Fruit fly (Drosophila melanogaster) whole organism, embryonic: ENCODE measurements around the gene zye.
A peak's percentile ranks its signal among the peaks of the same experiment; 100 is the strongest.

ENCODE experiments used
- Antp ChIP-seq: fragments of 200-800 bp; sonication (Bioruptor generic); optimal IDR thresholded peaks from 3 replicates; lab custom pipeline; 2016; ENCODE audit warnings: missing biosample characterization, missing genetic modification characterization
- Atf-2 ChIP-seq: fragments of 200-800 bp; sonication (Bioruptor generic); optimal IDR thresholded peaks from 2 replicates; lab custom pipeline; 2016; ENCODE audit warnings: missing biosample characterization, missing genetic modification characterization
- Atf6 ChIP-seq: fragments of 200-800 bp; sonication (Bioruptor generic); IDR thresholded peaks from 2 replicates; pipeline ENCODE4 v1.3.6; 2022; ENCODE audit warnings: missing biosample characterization, missing genetic modification characterization
- CG12744 ChIP-seq: fragments of 200-800 bp; sonication (Bioruptor generic); optimal IDR thresholded peaks from 2 replicates; lab custom pipeline; 2016; ENCODE audit warnings: missing biosample characterization, missing genetic modification characterization
- CG13123 ChIP-seq: fragments of 200-800 bp; sonication (Bioruptor generic); optimal IDR thresholded peaks from 2 replicates; lab custom pipeline; 2016; ENCODE audit warnings: missing biosample characterization, missing genetic modification characterization
- CG13296 ChIP-seq: fragments of 200-800 bp; sonication (Bioruptor generic); optimal IDR thresholded peaks from 3 replicates; lab custom pipeline; 2018; ENCODE audit warnings: missing biosample characterization, mild to moderate bottlenecking, missing genetic modification characterization
- CG15011 ChIP-seq: fragments of 200-800 bp; sonication (Bioruptor generic); optimal IDR thresholded peaks from 3 replicates; lab custom pipeline; 2018; ENCODE audit warnings: missing biosample characterization, mild to moderate bottlenecking, missing genetic modification characterization
- CG18011 ChIP-seq: fragments of 200-800 bp; sonication (Bioruptor generic); optimal IDR thresholded peaks from 2 replicates; lab custom pipeline; 2017; ENCODE audit warnings: missing biosample characterization, missing genetic modification characterization, mild to moderate bottlenecking, moderate library complexity, missing genotype
- CG18262 ChIP-seq: fragments of 200-800 bp; optimal IDR thresholded peaks from 3 replicates; lab custom pipeline; 2019; ENCODE audit warnings: missing biosample characterization, mild to moderate bottlenecking, missing genetic modification characterization, moderate library complexity
- CG18599 ChIP-seq: fragments of 200-800 bp; sonication (Bioruptor generic); optimal IDR thresholded peaks from 3 replicates; lab custom pipeline; 2017; ENCODE audit warnings: missing biosample characterization, missing genetic modification characterization, mild to moderate bottlenecking, moderate library complexity, missing genetic modification reagents
- CG2678 ChIP-seq: fragments of 200-800 bp; sonication (Bioruptor generic); optimal IDR thresholded peaks from 3 replicates; lab custom pipeline; 2019; ENCODE audit warnings: missing biosample characterization, mild to moderate bottlenecking, missing genetic modification characterization, moderate library complexity
- CG2712 ChIP-seq: fragments of 200-800 bp; optimal IDR thresholded peaks from 3 replicates; lab custom pipeline; 2019; ENCODE audit warnings: missing biosample characterization, mild to moderate bottlenecking, missing genetic modification characterization, moderate library complexity
- CG31224 ChIP-seq: fragments of 200-800 bp; sonication (Bioruptor generic); IDR thresholded peaks from 2 replicates; pipeline ENCODE4 v1.3.6; 2022; ENCODE audit warnings: missing biosample characterization, missing genetic modification characterization
- CG31365 ChIP-seq: fragments of 200-800 bp; sonication (Bioruptor generic); optimal IDR thresholded peaks from 2 replicates; lab custom pipeline; 2018; ENCODE audit warnings: missing biosample characterization, mild to moderate bottlenecking, missing genetic modification characterization
- CG3995 ChIP-seq: fragments of 200-800 bp; sonication (Bioruptor generic); optimal IDR thresholded peaks from 3 replicates; lab custom pipeline; 2016; ENCODE audit warnings: missing biosample characterization, missing genetic modification characterization
- CG4360 ChIP-seq: fragments of 200-800 bp; sonication (Bioruptor generic); IDR thresholded peaks from 2 replicates; pipeline ENCODE4 v1.3.6; 2022; ENCODE audit warnings: missing biosample characterization, missing genetic modification characterization
- CG4730 ChIP-seq: fragments of 200-800 bp; sonication (Bioruptor generic); IDR thresholded peaks from 2 replicates; pipeline ENCODE4 v1.3.6; 2022; ENCODE audit warnings: missing biosample characterization, missing genetic modification characterization
- CG4854 ChIP-seq: fragments of 200-800 bp; sonication (Bioruptor generic); optimal IDR thresholded peaks from 2 replicates; lab custom pipeline; 2016; ENCODE audit warnings: missing biosample characterization, missing genetic modification characterization, inconsistent platforms
- CG6683 ChIP-seq: fragments of 200-800 bp; sonication (Bioruptor generic); optimal IDR thresholded peaks from 2 replicates; lab custom pipeline; 2017; ENCODE audit warnings: missing biosample characterization, mild to moderate bottlenecking, missing genetic modification characterization, missing genetic modification reagents
- Chrac-16 ChIP-seq: fragments of 200-800 bp; sonication (Bioruptor generic); optimal IDR thresholded peaks from 3 replicates; lab custom pipeline; 2016; ENCODE audit warnings: missing biosample characterization, missing genetic modification characterization
- Dp ChIP-seq: fragments of 200-800 bp; sonication (Bioruptor generic); optimal IDR thresholded peaks from 2 replicates; lab custom pipeline; 2018; ENCODE audit warnings: missing biosample characterization, mild to moderate bottlenecking, missing genetic modification characterization, moderate library complexity
- Ets65A ChIP-seq: fragments of 200-800 bp; sonication (Bioruptor generic); peaks from one replicate; lab custom pipeline; 2016; ENCODE audit warnings: missing biosample characterization, missing genetic modification characterization
- H2.0 ChIP-seq: fragments of 200-800 bp; sonication (Bioruptor generic); IDR thresholded peaks from 2 replicates; pipeline ENCODE4 v1.3.6; 2022; ENCODE audit warnings: missing biosample characterization, missing genetic modification characterization
- HmgZ ChIP-seq: fragments of 200-800 bp; sonication (Bioruptor generic); optimal IDR thresholded peaks from 2 replicates; lab custom pipeline; 2018; ENCODE audit warnings: missing biosample characterization, mild to moderate bottlenecking, missing genetic modification characterization
- Max ChIP-seq: fragments of 200-800 bp; sonication (Bioruptor generic); optimal IDR thresholded peaks from 2 replicates; lab custom pipeline; 2016; ENCODE audit warnings: missing biosample characterization, mild to moderate bottlenecking, missing genetic modification characterization
- Pdp1 ChIP-seq, 2 experiments: fragments of 200-800 bp; sonication (Bioruptor generic); optimal IDR thresholded peaks; 3 replicates each; lab custom pipeline; 2016; ENCODE audit warnings: missing biosample characterization in 2 of 2, missing genetic modification characterization in 2 of 2, mild to moderate bottlenecking in 1 of 2, moderate library complexity in 1 of 2
- Side ChIP-seq: fragments of 200-800 bp; sonication (Bioruptor generic); optimal IDR thresholded peaks from 2 replicates; lab custom pipeline; 2016; ENCODE audit warnings: missing biosample characterization, missing genetic modification characterization
- Sry-β ChIP-seq: fragments of 200-800 bp; sonication (Bioruptor generic); optimal IDR thresholded peaks from 2 replicates; lab custom pipeline; 2018; ENCODE audit warnings: missing biosample characterization, mild to moderate bottlenecking, missing genetic modification characterization, moderate library complexity
- Xrp1 ChIP-seq: fragments of 200-800 bp; sonication (Bioruptor generic); IDR thresholded peaks from 2 replicates; pipeline ENCODE4 v1.3.6; 2022; ENCODE audit warnings: missing biosample characterization, missing genetic modification characterization
- ara ChIP-seq: fragments of 200-800 bp; sonication (Bioruptor generic); IDR thresholded peaks from 2 replicates; pipeline ENCODE4 v1.3.6; 2022; ENCODE audit warnings: missing biosample characterization, missing genetic modification characterization
- bcd ChIP-seq: fragments of 200-800 bp; sonication (Bioruptor generic); optimal IDR thresholded peaks from 2 replicates; lab custom pipeline; 2017; ENCODE audit warnings: missing biosample characterization, mild to moderate bottlenecking, missing genetic modification characterization
- eyg ChIP-seq: fragments of 200-800 bp; sonication (Bioruptor generic); optimal IDR thresholded peaks from 3 replicates; lab custom pipeline; 2016; ENCODE audit warnings: missing biosample characterization, missing genetic modification characterization
- gsb ChIP-seq: fragments of 200-800 bp; sonication (Bioruptor generic); IDR thresholded peaks from 2 replicates; pipeline ENCODE4 v1.3.6; 2022; ENCODE audit warnings: missing biosample characterization, missing genetic modification characterization
- hb ChIP-seq: fragments of 200-800 bp; sonication (Bioruptor generic); IDR thresholded peaks from 3 replicates; pipeline ENCODE4 v1.3.6; 2022; ENCODE audit warnings: missing biosample characterization, missing genetic modification characterization; ENCODE audit not compliant: partially characterized antibody
- hkb ChIP-seq, 2 experiments: fragments of 200-800 bp in 1 of 2; fragments of >200 bp in 1 of 2; sonication (Bioruptor generic) in 1 of 2; IDR thresholded peaks in 1 of 2; optimal IDR thresholded peaks in 1 of 2; 2 replicates each; pipeline versions ENCODE4 v1.3.6 to Lab custom; 2017 to 2022; ENCODE audit warnings: missing biosample characterization in 1 of 2, missing genetic modification characterization in 1 of 2
- jigr1 ChIP-seq: fragments of 200-800 bp; sonication (Bioruptor generic); IDR thresholded peaks from 3 replicates; pipeline ENCODE4 v1.3.6; 2022; ENCODE audit warnings: missing biosample characterization, missing genetic modification characterization
- lov ChIP-seq, 2 experiments: fragments of 200-800 bp in 1 of 2; fragments of >200 bp in 1 of 2; sonication (Bioruptor generic) in 1 of 2; IDR thresholded peaks in 1 of 2; optimal IDR thresholded peaks in 1 of 2; 2 replicates in 1 of 2; 3 replicates in 1 of 2; pipeline versions ENCODE4 v1.3.6 to Lab custom; 2017 to 2022; ENCODE audit warnings: missing biosample characterization in 1 of 2, missing genetic modification characterization in 1 of 2
- otp ChIP-seq: fragments of 200-800 bp; sonication (Bioruptor generic); IDR thresholded peaks from 3 replicates; pipeline ENCODE4, ENCODE4 v1.3.6; 2022; ENCODE audit warnings: missing biosample characterization, missing genetic modification characterization
- psq ChIP-seq: fragments of 200-800 bp; sonication (Bioruptor generic); optimal IDR thresholded peaks from 2 replicates; lab custom pipeline; 2017; ENCODE audit warnings: missing biosample characterization, missing genetic modification characterization
- pzg ChIP-seq: fragments of 200-800 bp; sonication (Bioruptor generic); optimal IDR thresholded peaks from 3 replicates; lab custom pipeline; 2018; ENCODE audit warnings: missing biosample characterization, mild to moderate bottlenecking, missing genetic modification characterization, moderate library complexity
- ranshi ChIP-seq: fragments of 200-800 bp; sonication (Bioruptor generic); IDR thresholded peaks from 2 replicates; pipeline ENCODE4 v1.3.6; 2022; ENCODE audit warnings: missing biosample characterization, missing genetic modification characterization
- scrt ChIP-seq: fragments of 200-800 bp; sonication (Bioruptor generic); optimal IDR thresholded peaks from 2 replicates; lab custom pipeline; 2018; ENCODE audit warnings: missing biosample characterization, mild to moderate bottlenecking, missing genetic modification characterization, moderate library complexity
- sima ChIP-seq: fragments of 200-800 bp; sonication (Bioruptor generic); optimal IDR thresholded peaks from 2 replicates; lab custom pipeline; 2016; ENCODE audit warnings: missing biosample characterization, missing genetic modification characterization
- slbo ChIP-seq: fragments of 200-800 bp; sonication (Bioruptor generic); IDR thresholded peaks from 2 replicates; pipeline ENCODE4 v1.3.6; 2022; ENCODE audit warnings: missing biosample characterization, missing genetic modification characterization
- so ChIP-seq: fragments of 200-800 bp; sonication (Bioruptor generic); IDR thresholded peaks from 3 replicates; pipeline ENCODE4 v1.3.6; 2022; ENCODE audit warnings: missing biosample characterization, missing genetic modification characterization
- tin ChIP-seq: fragments of 200-800 bp; sonication (Bioruptor generic); optimal IDR thresholded peaks from 3 replicates; lab custom pipeline; 2016; ENCODE audit warnings: missing biosample characterization, missing genetic modification characterization
- tx ChIP-seq: fragments of 200-800 bp; sonication (Bioruptor generic); optimal IDR thresholded peaks from 2 replicates; lab custom pipeline; 2016; ENCODE audit warnings: missing biosample characterization, missing genetic modification characterization
- unpg ChIP-seq: fragments of 200-800 bp; sonication (Bioruptor generic); optimal IDR thresholded peaks from 3 replicates; lab custom pipeline; 2018; ENCODE audit warnings: missing biosample characterization, mild to moderate bottlenecking, missing genetic modification characterization, moderate library complexity

Gene zye

DNA sequence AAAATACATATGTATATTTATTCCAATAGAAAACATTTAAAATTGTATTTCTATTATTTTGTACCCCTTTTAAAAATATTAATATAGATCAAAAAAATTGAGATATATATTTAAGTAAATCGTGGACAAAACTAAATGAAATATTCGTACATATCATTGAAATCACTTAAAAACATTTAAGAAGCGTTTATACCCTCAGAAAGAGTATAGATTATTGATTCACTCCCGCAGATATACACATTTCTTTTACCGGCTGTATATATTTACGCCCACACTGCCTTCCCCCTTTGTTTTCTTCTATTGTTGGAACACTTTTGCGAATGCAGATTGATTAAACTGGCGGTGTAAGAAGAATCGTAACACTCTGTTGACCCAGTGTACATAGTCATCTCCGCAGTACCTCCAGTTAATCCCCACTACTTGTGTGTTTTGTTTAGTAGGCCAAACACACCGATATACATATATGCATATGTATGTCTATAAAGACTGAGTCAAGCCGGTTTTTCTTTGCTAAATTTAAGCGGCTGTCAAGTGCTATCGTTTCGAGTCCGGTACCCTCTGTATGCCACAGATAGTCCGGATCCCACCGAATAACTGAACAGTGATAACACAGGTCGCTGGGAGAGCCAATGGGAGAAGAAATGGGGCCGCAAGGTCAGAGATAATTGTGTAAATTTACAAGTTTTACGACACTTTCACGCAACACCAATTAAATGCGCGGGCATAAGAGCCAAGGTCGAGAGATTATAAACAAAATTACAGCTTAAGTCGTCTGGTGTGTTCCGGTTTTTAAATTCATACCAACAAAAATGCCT is 58.3 kb downstream of the zye start (continued):
- TF ChIP-seq CG13296, result peak; percentile 57
- TF ChIP-seq CG31224 (GFP tag; lab: Robert Waterston, UW), result no peak
- peak; percentile 41 for TF ChIP-seq bcd (GFP tag; lab: Kevin White, UChicago)
- 0 out of 2 replicates have a peak, but pooled peaks have one; percentile 29 for TF ChIP-seq Atf6
- TF ChIP-seq otp (GFP tag; lab: Robert Waterston, UW), result 0 out of 3 replicates have a peak, but pooled peaks have one; percentile 56
- peak; percentile 57 for TF ChIP-seq Xrp1 (GFP tag; lab: Robert Waterston, UW)
- TF ChIP-seq Antp (GFP tag; lab: Kevin White, UChicago), result peak; percentile 50
- TF ChIP-seq CG18011, result peak; percentile 21
- TF ChIP-seq scrt (GFP tag; lab: Kevin White, UChicago), result peak; percentile 1
- peak; percentile 67 for TF ChIP-seq CG2678 (tag; lab: Kevin White, UChicago)
- TF ChIP-seq Atf-2 (GFP tag; lab: Kevin White, UChicago), result peak; percentile 39
- peak; percentile 47 for TF ChIP-seq Ets65A (GFP tag; lab: Kevin White, UChicago)
- peak; percentile 37 for TF ChIP-seq CG6683 (GFP tag; lab: Kevin White, UChicago)
- TF ChIP-seq CG31365 (tag; lab: Kevin White, UChicago), result peak; percentile 71
- peak; percentile 28 for TF ChIP-seq CG2712
- peak; percentile 41 for TF ChIP-seq CG18262 (tag; lab: Kevin White, UChicago)
- peak; percentile 47 for TF ChIP-seq psq (GFP tag; lab: Kevin White, UChicago)
- TF ChIP-seq Sry-β, result no peak
- no peak for TF ChIP-seq Chrac-16 (GFP tag; lab: Kevin White, UChicago)
- no peak for TF ChIP-seq lov (optimal IDR thresholded peaks at IDR 0.05; lab: Kevin White, UChicago)
- TF ChIP-seq lov (GFP tag; IDR thresholded peaks at IDR 0.05; lab: Robert Waterston, UW), result no peak
- TF ChIP-seq H2.0, result no peak
- TF ChIP-seq CG15011, result peak; percentile 73
- TF ChIP-seq CG4360 (GFP tag; lab: Robert Waterston, UW), result peak; percentile 21; the same call in 1 of the 2 replicates
- TF ChIP-seq jigr1 (GFP tag; lab: Robert Waterston, UW), result no peak
- peak; percentile 17 for TF ChIP-seq unpg
- TF ChIP-seq slbo (GFP tag; lab: Robert Waterston, UW), result peak; percentile 29; the same call in 1 of the 2 replicates
- no peak for TF ChIP-seq hb (GFP tag; lab: Robert Waterston, UW)
- TF ChIP-seq hkb (optimal IDR thresholded peaks at IDR 0.05; lab: Kevin White, UChicago), result no peak
- TF ChIP-seq hkb (GFP tag; IDR thresholded peaks at IDR 0.05; lab: Robert Waterston, UW), result no peak
- peak; percentile 48 for TF ChIP-seq CG4854 (GFP tag; lab: Kevin White, UChicago)
- TF ChIP-seq Max, result peak; percentile 6
- peak; percentile 6 for TF ChIP-seq CG3995 (GFP tag; lab: Kevin White, UChicago)
- no peak for TF ChIP-seq gsb (GFP tag; lab: Robert Waterston, UW)
- peak; percentile 20 to 61 for TF ChIP-seq Pdp1 (GFP tag; optimal IDR thresholded peaks at IDR 0.05; lab: Kevin White, UChicago)
- TF ChIP-seq CG18599 (GFP tag; lab: Kevin White, UChicago), result peak; percentile 79
- no peak for TF ChIP-seq Dp (GFP tag; lab: Kevin White, UChicago)
- TF ChIP-seq ranshi (GFP tag; lab: Robert Waterston, UW), result no peak
- TF ChIP-seq CG13123, result peak; percentile 65
- TF ChIP-seq eyg (GFP tag; lab: Kevin White, UChicago), result peak; percentile 60
- TF ChIP-seq so (GFP tag; lab: Robert Waterston, UW), result 0 out of 3 replicates have a peak, but pooled peaks have one; percentile 38
- TF ChIP-seq pzg (GFP tag; lab: Kevin White, UChicago), result no peak
- TF ChIP-seq HmgZ (tag; lab: Kevin White, UChicago), result peak; percentile 14
- TF ChIP-seq tx (GFP tag; lab: Kevin White, UChicago), result no peak
- no peak for TF ChIP-seq CG4730 (GFP tag; lab: Robert Waterston, UW)
- peak; percentile 68 for TF ChIP-seq CG12744 (GFP tag; lab: Kevin White, UChicago)
- peak; percentile 31; the same call in 1 of the 2 replicates for TF ChIP-seq ara (GFP tag; lab: Robert Waterston, UW)
- TF ChIP-seq Side (GFP tag; lab: Kevin White, UChicago), result peak; percentile 61
- TF ChIP-seq sima, result no peak
- TF ChIP-seq tin (GFP tag; lab: Kevin White, UChicago), result no peak
